Fruit fly (Drosophila melanogaster): ENCODE measurements around the gene CG34393.

The CG34393 gene

DNA sequence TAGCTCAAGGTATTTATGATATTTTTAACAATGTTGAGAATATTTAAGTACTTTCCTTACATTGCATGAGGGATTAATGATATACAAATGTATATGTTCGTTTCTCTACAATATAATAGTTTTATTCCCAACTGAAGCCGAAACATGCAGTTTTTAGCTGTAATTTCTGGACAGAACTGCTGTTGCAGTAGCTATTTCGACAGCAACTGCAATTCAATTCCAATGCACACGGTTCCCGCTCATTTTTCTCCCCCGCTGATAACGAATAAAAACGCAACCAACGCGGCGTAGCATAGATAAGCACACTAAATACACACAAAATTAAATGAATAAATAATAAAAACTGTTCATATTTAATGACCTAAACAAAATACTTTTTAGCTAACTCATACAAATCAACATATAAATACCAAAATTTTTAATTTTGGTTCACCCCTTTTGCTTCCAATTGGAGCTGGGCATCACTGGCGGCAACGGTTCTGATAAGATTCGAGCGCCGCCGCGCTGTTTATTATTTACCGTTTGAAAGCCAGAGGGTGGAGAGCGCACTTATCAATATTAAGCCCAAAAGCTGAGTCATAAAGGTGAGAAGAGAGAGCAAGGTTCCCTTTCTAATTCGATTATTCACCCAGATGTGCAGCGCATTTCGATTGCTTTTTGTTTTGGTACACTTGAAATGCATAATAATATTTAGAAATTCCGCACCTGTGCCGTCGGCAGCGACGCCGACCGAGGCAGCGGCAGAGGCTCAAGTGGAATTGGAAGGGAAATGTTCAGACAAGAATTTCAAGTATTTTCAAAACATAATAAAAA, 41.8 kb downstream of the CG34393 start (continued):
- TF ChIP-seq bbx (GFP tag; IDR thresholded peaks at IDR 0.05; ENCODE audit: partially characterized antibody) = peak; percentile 49; the same call in 1 of the 2 replicates
- 0 out of 3 replicates have a peak, but pooled peaks have one; percentile 9 for TF ChIP-seq HLH4C (GFP tag; IDR thresholded peaks at IDR 0.05; ENCODE audit: partially characterized antibody)
- TF ChIP-seq CG11093 (GFP tag; IDR thresholded peaks at IDR 0.05) = no peak
- 0 out of 3 replicates have a peak, but pooled peaks have one; percentile 17 for TF ChIP-seq ken (GFP tag; IDR thresholded peaks at IDR 0.05)
- no peak for TF ChIP-seq p53 (GFP tag; optimal IDR thresholded peaks at IDR 0.05)
- TF ChIP-seq corto (GFP tag; optimal IDR thresholded peaks at IDR 0.05) = peak; percentile 0
- TF ChIP-seq cato (GFP tag; optimal IDR thresholded peaks at IDR 0.05; ENCODE audit: borderline replicate concordance) = no peak
- peak; percentile 94 for TF ChIP-seq stwl (tag; optimal IDR thresholded peaks at IDR 0.05)
- TF ChIP-seq CG2712 (tag; optimal IDR thresholded peaks at IDR 0.05) = peak; percentile 54
- TF ChIP-seq CG10431 (GFP tag; optimal IDR thresholded peaks at IDR 0.05) = peak; percentile 16
- peak; percentile 52 for TF ChIP-seq Fer1 (GFP tag; optimal IDR thresholded peaks at IDR 0.05)
- TF ChIP-seq lab (GFP tag; optimal IDR thresholded peaks at IDR 0.05) = peak; percentile 55
- TF ChIP-seq nau (GFP tag; optimal IDR thresholded peaks at IDR 0.05) = peak; percentile 7
- peak; percentile 56; the same call in 1 of the 2 replicates for TF ChIP-seq GATAe (GFP tag; conservative IDR thresholded peaks at IDR 0.05)
- TF ChIP-seq Med (GFP tag) = peak; percentile 84
- TF ChIP-seq CG8924 (tag; optimal IDR thresholded peaks at IDR 0.05) = peak; percentile 21
- TF ChIP-seq CG33557 (GFP tag; optimal IDR thresholded peaks at IDR 0.05) = peak; percentile 14
- peak; percentile 29; the same call in 1 of the 2 replicates for TF ChIP-seq CG10321 (GFP tag; IDR thresholded peaks at IDR 0.05)
- TF ChIP-seq org-1 (GFP tag; optimal IDR thresholded peaks at IDR 0.05) = peak; percentile 2
- peak; percentile 26 for TF ChIP-seq CG12071 (GFP tag; optimal IDR thresholded peaks at IDR 0.05)
- TF ChIP-seq Optix (GFP tag; IDR thresholded peaks at IDR 0.05) = no peak; the same call in 2 of the 3 replicates
- peak; percentile 2 for TF ChIP-seq NfI (GFP tag; optimal IDR thresholded peaks at IDR 0.05)
- TF ChIP-seq CG6813 (GFP tag; optimal IDR thresholded peaks at IDR 0.05) = peak; percentile 5
- TF ChIP-seq CG2116 (GFP tag; optimal IDR thresholded peaks at IDR 0.05) = peak; percentile 20
- peak; percentile 46 for TF ChIP-seq CG18262 (tag; optimal IDR thresholded peaks at IDR 0.05)
- TF ChIP-seq CG31365 (tag; optimal IDR thresholded peaks at IDR 0.05) = no peak
- peak in 1 of 3 experiments; percentile 47 for TF ChIP-seq lola (GFP tag; optimal IDR thresholded peaks at IDR 0.05)
- no peak for TF ChIP-seq MBD-R2 (GFP tag; IDR thresholded peaks at IDR 0.05)
- TF ChIP-seq CG3847 (GFP tag; IDR thresholded peaks at IDR 0.05) = no peak
- TF ChIP-seq Blimp-1 (GFP tag; optimal IDR thresholded peaks at IDR 0.05) = peak; percentile 31
- no peak for TF ChIP-seq CG10267 (tag; optimal IDR thresholded peaks at IDR 0.05)
- no peak for TF ChIP-seq CG9609 (GFP tag; optimal IDR thresholded peaks at IDR 0.05)
- no peak for TF ChIP-seq Atf-2 (GFP tag; optimal IDR thresholded peaks at IDR 0.05)
- peak; percentile 22; the same call in 1 of the 2 replicates for TF ChIP-seq Xrp1 (GFP tag; IDR thresholded peaks at IDR 0.05)
- TF ChIP-seq sens (GFP tag) = peak; percentile 84
- no peak for TF ChIP-seq repo (GFP tag; optimal IDR thresholded peaks at IDR 0.05)
- TF ChIP-seq CG2120 (GFP tag; optimal IDR thresholded peaks at IDR 0.05) = peak; percentile 12
- TF ChIP-seq Nf-YB (GFP tag; optimal IDR thresholded peaks at IDR 0.05) = peak; percentile 20
- TF ChIP-seq CG13296 (GFP tag; optimal IDR thresholded peaks at IDR 0.05) = no peak
- TF ChIP-seq CG18599 (GFP tag; optimal IDR thresholded peaks at IDR 0.05) = peak; percentile 16
- peak; percentile 0 for TF ChIP-seq CG1792 (GFP tag; optimal IDR thresholded peaks at IDR 0.05)
- TF ChIP-seq D19B (GFP tag; optimal IDR thresholded peaks at IDR 0.05) = no peak
- TF ChIP-seq Hmr (GFP tag; optimal IDR thresholded peaks at IDR 0.05) = peak; percentile 24
- TF ChIP-seq Ets97D (GFP tag; optimal IDR thresholded peaks at IDR 0.05) = no peak
- peak; percentile 54 for TF ChIP-seq CG15514 (GFP tag; optimal IDR thresholded peaks at IDR 0.05)
- TF ChIP-seq ase (GFP tag; IDR thresholded peaks at IDR 0.05) = 0 out of 3 replicates have a peak, but pooled peaks have one; percentile 21
- TF ChIP-seq CG12299 (tag; optimal IDR thresholded peaks at IDR 0.05) = peak; percentile 9

All from whole organism, embryonic.